Fruit fly (Drosophila melanogaster) whole organism, adult: ENCODE data around the gene Gdap1.

Experiments used
- CG14711 ChIP-seq: fragments of 200-800 bp; sonication (Bioruptor generic); optimal IDR thresholded peaks from 2 replicates; lab custom pipeline; 2018; ENCODE audit warnings: missing biosample characterization, mild to moderate bottlenecking, missing genetic modification characterization, moderate library complexity
- Hr96 ChIP-seq: fragments of 200-800 bp; sonication (Bioruptor generic); optimal IDR thresholded peaks from 2 replicates; lab custom pipeline; 2016; ENCODE audit warnings: missing biosample characterization, missing genetic modification characterization
- cic ChIP-seq: fragments of 200-800 bp; sonication (Bioruptor generic); optimal IDR thresholded peaks from 2 replicates; lab custom pipeline; 2017; ENCODE audit warnings: missing biosample characterization, mild to moderate bottlenecking, missing genetic modification characterization, moderate library complexity

- TF ChIP-seq CG14711 = peak; percentile 7
- no peak for TF ChIP-seq cic
- TF ChIP-seq Hr96 (GFP tag; lab: Kevin White, UChicago) = no peak
These were observed 46.6 kb downstream of the Gdap1 start for dm6 chr3L:5188402-5188801.
